Worm (Caenorhabditis elegans) whole organism, young adult: ENCODE data around the gene bath-10.

Experiments used
- B0019.2 ChIP-seq: fragments of 200-800 bp; sonication (Bioruptor generic); conservative IDR thresholded peaks from 2 replicates; pipeline ENCODE4 v1.3.6; 2022; ENCODE audit warnings: missing genetic modification reagents, missing genetic modification characterization, missing compliant biosample characterization
- B0336.3 ChIP-seq: fragments of 200-800 bp; sonication (Bioruptor generic); IDR thresholded peaks from 2 replicates; pipeline ENCODE4 v1.3.6; 2022; ENCODE audit warnings: missing genetic modification characterization, missing compliant biosample characterization
- C06A6.2 ChIP-seq: fragments of 200-800 bp; sonication (Bioruptor generic); conservative IDR thresholded peaks from 2 replicates; pipeline ENCODE4 v1.3.6; 2022; ENCODE audit warnings: missing genetic modification characterization, missing compliant biosample characterization
- F37B4.10 ChIP-seq: fragments of 200-800 bp; sonication (Bioruptor generic); IDR thresholded peaks from 2 replicates; pipeline ENCODE4 v1.3.6; 2022; ENCODE audit warnings: missing genetic modification characterization, missing compliant biosample characterization
- F55B11.4 ChIP-seq: sonication (generic microtip); optimal IDR thresholded peaks from 2 replicates; lab custom pipeline; 2016; ENCODE audit warnings: missing compliant biosample characterization, missing genetic modification characterization, borderline replicate concordance; ENCODE audit not compliant: insufficient read depth
- F57A8.1 ChIP-seq: fragments of 200-800 bp; sonication (Bioruptor generic); optimal IDR thresholded peaks from 2 replicates; lab custom pipeline; 2018; ENCODE audit warnings: mild to moderate bottlenecking, missing genetic modification characterization, moderate library complexity, missing compliant biosample characterization
- F57C9.4 ChIP-seq: sonication (generic microtip); optimal IDR thresholded peaks from 2 replicates; lab custom pipeline; 2017; ENCODE audit warnings: mild to moderate bottlenecking, missing genetic modification characterization, missing compliant biosample characterization
- Y53G8AR.9 ChIP-seq: fragments of 200-800 bp; sonication (Bioruptor generic); conservative IDR thresholded peaks from 2 replicates; pipeline ENCODE4 v1.3.6; 2022; ENCODE audit warnings: missing genetic modification reagents, missing genetic modification characterization, missing compliant biosample characterization
- Y95B8A.8 ChIP-seq: fragments of 200-800 bp; sonication (Bioruptor generic); IDR thresholded peaks from 2 replicates; pipeline ENCODE4 v1.3.6; 2022; ENCODE audit warnings: missing genetic modification reagents, missing genetic modification characterization, missing compliant biosample characterization
- attf-3 ChIP-seq: fragments of 200-800 bp; sonication (Bioruptor generic); conservative IDR thresholded peaks from 2 replicates; pipeline ENCODE4 v1.3.6; 2022; ENCODE audit warnings: missing genetic modification reagents, missing genetic modification characterization, missing compliant biosample characterization
- attf-6 ChIP-seq: fragments of 200-800 bp; sonication (Bioruptor generic); IDR thresholded peaks from 2 replicates; pipeline ENCODE4 v1.3.6; 2022; ENCODE audit warnings: missing genetic modification reagents, missing genetic modification characterization, missing compliant biosample characterization
- bed-2 ChIP-seq: fragments of 200-800 bp; sonication (Bioruptor generic); IDR thresholded peaks from 2 replicates; pipeline ENCODE4 v1.3.6; 2022; ENCODE audit warnings: missing genetic modification reagents, missing genetic modification characterization, missing compliant biosample characterization
- ccch-3 ChIP-seq: fragments of 200-800 bp; sonication (Bioruptor generic); optimal IDR thresholded peaks from 2 replicates; lab custom pipeline; 2018; ENCODE audit warnings: mild to moderate bottlenecking, missing genetic modification characterization, missing compliant biosample characterization
- cebp-1 ChIP-seq, 2 experiments: fragments of 200-800 bp in 1 of 2; sonication (Bioruptor generic) in 1 of 2; sonication (generic microtip) in 1 of 2; IDR thresholded peaks in 1 of 2; optimal IDR thresholded peaks in 1 of 2; 2 replicates each; pipeline versions ENCODE4 v1.3.6 to Lab custom; 2017 to 2022; ENCODE audit warnings: missing compliant biosample characterization in 2 of 2, missing genetic modification characterization in 2 of 2, mild to moderate bottlenecking in 1 of 2, missing genetic modification reagents in 1 of 2, moderate library complexity in 1 of 2
- ceh-58 ChIP-seq: fragments of 200-800 bp; sonication (Bioruptor generic); IDR thresholded peaks from 2 replicates; pipeline ENCODE4 v1.3.6; 2022; ENCODE audit warnings: missing genetic modification characterization, missing compliant biosample characterization
- ceh-91 ChIP-seq: fragments of 200-800 bp; sonication (Bioruptor generic); IDR thresholded peaks from 2 replicates; pipeline ENCODE4 v1.3.6; 2022; ENCODE audit warnings: missing genetic modification reagents, missing genetic modification characterization, missing compliant biosample characterization
- chd-7 ChIP-seq: sonication (generic microtip); optimal IDR thresholded peaks from 2 replicates; lab custom pipeline; 2016; ENCODE audit warnings: mild to moderate bottlenecking, missing genetic modification characterization, moderate library complexity, missing compliant biosample characterization
- dpff-1 ChIP-seq: sonication (generic microtip); optimal IDR thresholded peaks from 2 replicates; lab custom pipeline; 2017; ENCODE audit warnings: mild to moderate bottlenecking, missing genetic modification characterization, missing compliant biosample characterization
- dpl-1 ChIP-seq: fragments of 150-350 bp; optimal IDR thresholded peaks from 2 replicates; lab custom pipeline; 2014; ENCODE audit warnings: missing biosample characterization, missing genetic modification reagents, missing genetic modification characterization
- egrh-3 ChIP-seq: fragments of 200-800 bp; sonication (Bioruptor generic); IDR thresholded peaks from 2 replicates; pipeline ENCODE4 v1.3.6; 2022; ENCODE audit warnings: missing genetic modification reagents, missing genetic modification characterization, missing compliant biosample characterization
- hrde-1 ChIP-seq: sonication (generic microtip); optimal IDR thresholded peaks from 2 replicates; lab custom pipeline; 2016; ENCODE audit warnings: missing genetic modification characterization, mild to moderate bottlenecking, missing compliant biosample characterization, moderate library complexity, missing genotype, missing genetic modification reagents, borderline replicate concordance
- lag-1 ChIP-seq: fragments of 200-800 bp; sonication (Bioruptor generic); IDR thresholded peaks from 2 replicates; pipeline ENCODE4 v1.3.6; 2022; ENCODE audit warnings: missing genetic modification reagents, missing genetic modification characterization, missing compliant biosample characterization
- lin-26 ChIP-seq: fragments of 200-800 bp; sonication (Bioruptor generic); IDR thresholded peaks from 2 replicates; pipeline ENCODE4 v1.3.6; 2022; ENCODE audit warnings: missing genetic modification reagents, missing genetic modification characterization, missing compliant biosample characterization
- lin-54 ChIP-seq: fragments of 200-800 bp; sonication (Bioruptor generic); optimal IDR thresholded peaks from 2 replicates; lab custom pipeline; 2018; ENCODE audit warnings: mild to moderate bottlenecking, missing genetic modification characterization, missing compliant biosample characterization
- lsl-1 ChIP-seq: fragments of 200-800 bp; sonication (Bioruptor generic); optimal IDR thresholded peaks from 2 replicates; lab custom pipeline; 2018; ENCODE audit warnings: mild to moderate bottlenecking, missing genetic modification characterization, moderate library complexity, missing compliant biosample characterization
- lsy-27 ChIP-seq: sonication (generic microtip); optimal IDR thresholded peaks from 2 replicates; lab custom pipeline; 2017; ENCODE audit warnings: missing genetic modification characterization, mild to moderate bottlenecking, missing compliant biosample characterization, antibody characterized with exemption, missing genotype, borderline replicate concordance; ENCODE audit not compliant: insufficient read depth
- madf-3 ChIP-seq: fragments of 200-800 bp; sonication (Bioruptor generic); IDR thresholded peaks from 2 replicates; pipeline ENCODE4 v1.3.6; 2022; ENCODE audit warnings: missing genetic modification reagents, missing genetic modification characterization, missing compliant biosample characterization
- mes-4 ChIP-seq: sonication (generic microtip); optimal IDR thresholded peaks from 2 replicates; lab custom pipeline; 2016; ENCODE audit warnings: missing genotype, missing genetic modification characterization, missing compliant biosample characterization
- mxl-1 ChIP-seq: sonication (generic microtip); optimal IDR thresholded peaks from 2 replicates; lab custom pipeline; 2016; ENCODE audit warnings: missing genetic modification characterization, missing compliant biosample characterization
- nfya-1 ChIP-seq: sonication (generic microtip); optimal IDR thresholded peaks from 2 replicates; lab custom pipeline; 2017; ENCODE audit warnings: antibody characterized with exemption, missing compliant biosample characterization, missing genetic modification characterization, borderline replicate concordance; ENCODE audit not compliant: insufficient read depth
- nhr-120 ChIP-seq: fragments of 200-800 bp; sonication (Bioruptor generic); IDR thresholded peaks from 2 replicates; pipeline ENCODE4 v1.3.6; 2022; ENCODE audit warnings: missing genetic modification characterization, missing compliant biosample characterization
- nhr-90 ChIP-seq: sonication (generic microtip); optimal IDR thresholded peaks from 2 replicates; lab custom pipeline; 2016; ENCODE audit warnings: missing genotype, mild to moderate bottlenecking, missing genetic modification characterization, missing compliant biosample characterization
- rpc-1 ChIP-seq, 2 experiments: fragments of 150-350 bp in 1 of 2; sonication (generic microtip) in 1 of 2; optimal IDR thresholded peaks; 2 replicates each; lab custom pipeline; 2014 to 2018; ENCODE audit warnings: missing biosample characterization in 1 of 2, missing genetic modification characterization in 1 of 2, missing genetic modification reagents in 1 of 2, missing genotype in 1 of 2
- sea-2 ChIP-seq: fragments of 200-800 bp; sonication (Bioruptor generic); IDR thresholded peaks from 2 replicates; pipeline ENCODE4 v1.3.6; 2022; ENCODE audit warnings: missing genetic modification characterization, missing compliant biosample characterization
- snpc-1.1 ChIP-seq: sonication (generic microtip); optimal IDR thresholded peaks from 2 replicates; lab custom pipeline; 2017; ENCODE audit warnings: missing genetic modification characterization, mild to moderate bottlenecking, missing compliant biosample characterization, antibody characterized with exemption, moderate library complexity, missing genotype, missing genetic modification reagents; ENCODE audit not compliant: insufficient read depth
- unc-130 ChIP-seq: sonication (generic microtip); optimal IDR thresholded peaks from 2 replicates; lab custom pipeline; 2016; ENCODE audit warnings: missing genetic modification reagents, missing genetic modification characterization, missing compliant biosample characterization
- unc-62 ChIP-seq: fragments of 150-350 bp; optimal IDR thresholded peaks from 2 replicates; lab custom pipeline; 2014; ENCODE audit warnings: missing biosample characterization, missing genetic modification reagents, missing genetic modification characterization
- zfh-2 ChIP-seq: fragments of 200-800 bp; sonication (Bioruptor generic); conservative IDR thresholded peaks from 2 replicates; pipeline ENCODE4 v1.3.6; 2022; ENCODE audit warnings: missing genetic modification reagents, missing genetic modification characterization, missing compliant biosample characterization
- ztf-25 ChIP-seq: fragments of 200-800 bp; sonication (Bioruptor generic); IDR thresholded peaks from 2 replicates; pipeline ENCODE4 v1.3.6; 2022; ENCODE audit warnings: missing genetic modification reagents, missing genetic modification characterization, missing compliant biosample characterization

bath-10 gene

DNA sequence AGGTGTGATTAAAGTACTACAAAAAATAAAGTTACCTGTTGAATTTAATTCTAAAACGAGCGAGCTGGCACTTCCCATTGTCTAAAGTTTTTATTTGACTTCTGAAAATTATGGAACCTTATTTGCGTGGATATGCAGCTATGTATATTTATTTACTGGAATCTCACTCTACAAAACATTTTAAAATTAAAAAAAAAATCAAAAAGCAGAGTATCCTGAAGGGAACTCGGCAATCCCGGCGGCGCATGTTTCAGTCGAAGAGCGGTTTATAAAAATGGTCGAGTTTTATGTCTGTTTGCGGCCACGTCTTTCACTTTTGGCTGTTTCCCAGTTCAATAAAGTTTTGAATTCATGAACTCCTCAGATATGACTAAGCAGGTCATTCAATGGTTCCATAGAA, 37.8 kb upstream of the bath-10 start, which contains the start of gene F14D2.19 (continued):
- TF ChIP-seq chd-7 = no peak
- no peak for TF ChIP-seq ceh-91 (GFP tag; lab: Robert Waterston, UW)
- no peak for TF ChIP-seq B0336.3 (GFP tag; lab: Robert Waterston, UW)
- no peak for TF ChIP-seq dpff-1 (tag; lab: Kevin White, UChicago)
- TF ChIP-seq lsy-27 (tag; lab: Kevin White, UChicago) = no peak
- TF ChIP-seq ztf-25 (GFP tag; lab: Robert Waterston, UW) = no peak
- no peak for TF ChIP-seq mxl-1 (tag; lab: Kevin White, UChicago)

DNA sequence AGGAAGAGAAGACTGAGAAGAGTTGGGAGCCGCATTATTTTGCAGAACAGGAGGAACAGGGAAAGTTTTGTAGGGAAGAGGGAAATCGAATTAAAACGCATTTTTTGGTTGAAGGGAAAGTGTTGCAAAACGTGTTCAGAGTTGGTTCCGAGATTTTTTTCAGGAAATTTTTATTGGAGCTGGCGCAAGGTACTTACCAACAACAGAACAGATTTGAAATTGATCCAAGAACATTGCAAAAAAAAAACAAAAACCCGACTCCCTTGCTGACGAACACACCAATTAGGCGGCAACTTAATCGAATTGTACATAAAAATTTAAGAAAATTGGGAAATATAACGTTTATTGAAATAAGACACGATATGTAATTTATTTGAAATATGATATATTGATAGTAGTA, 36.3 kb upstream of the bath-10 start, which contains the start of gene F14D2.7:
Gene F14D2.7 (minus strand): TSS at position 101 of the 400 bp plus-strand sequence.
- TF ChIP-seq mes-4 (tag; lab: Kevin White, UChicago) (no peak), ceh-58 (GFP tag; lab: Robert Waterston, UW) (no peak), lag-1 (no peak), lin-54 (GFP tag; lab: Kevin White, UChicago) (no peak), B0019.2 (no peak), nhr-90 (tag; lab: Kevin White, UChicago) (no peak), madf-3 (GFP tag; lab: Robert Waterston, UW) (no peak), F55B11.4 (tag; lab: Kevin White, UChicago) (no peak), nhr-120 (GFP tag; lab: Robert Waterston, UW) (no peak), sea-2 (GFP tag; lab: Robert Waterston, UW) (no peak), lsl-1 (GFP tag; lab: Kevin White, UChicago) (no peak), rpc-1 (optimal IDR thresholded peaks at IDR 0.05; lab: Kevin White, UChicago) (no peak), rpc-1 (tag; optimal IDR thresholded peaks at IDR 0.05; lab: Kevin White, UChicago) (no peak), F37B4.10 (no peak), dpl-1 (GFP tag; lab: Kevin White, UChicago) (no peak), attf-6 (GFP tag; lab: Robert Waterston, UW) (no peak), F57A8.1 (no peak), lin-26 (GFP tag; lab: Robert Waterston, UW) (no peak)

DNA sequence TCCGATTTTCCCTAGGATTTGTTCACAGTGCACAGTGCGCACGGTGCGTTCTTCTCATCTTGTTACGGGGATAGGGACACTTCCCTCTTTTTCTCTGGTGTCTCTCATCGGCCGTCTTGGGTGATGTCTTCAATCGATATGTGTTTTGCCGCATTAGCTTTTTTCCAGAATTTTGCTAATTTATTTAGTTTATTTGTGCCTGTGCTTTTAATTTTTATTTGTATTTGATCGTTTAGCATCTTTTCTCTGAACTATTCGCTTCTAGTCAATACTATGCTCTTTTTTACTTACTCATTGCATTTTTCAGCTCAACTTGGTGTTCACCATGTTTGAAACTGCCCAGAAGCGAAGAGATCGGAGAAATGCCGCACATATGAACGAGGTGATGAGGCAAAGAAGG, 34.6 kb upstream of the bath-10 start, which contains the start of gene F14D2.5:
Gene F14D2.5 (plus strand): TSS at position 301 of the 400 bp plus-strand sequence.
- TF ChIP-seq ccch-3 (GFP tag; lab: Kevin White, UChicago) (no peak), hrde-1 (tag; lab: Kevin White, UChicago) (no peak), C06A6.2 (no peak), unc-62 (GFP tag; lab: Kevin White, UChicago) (no peak), snpc-1.1 (tag; lab: Kevin White, UChicago) (no peak), attf-3 (GFP tag; lab: Robert Waterston, UW) (no peak)

DNA sequence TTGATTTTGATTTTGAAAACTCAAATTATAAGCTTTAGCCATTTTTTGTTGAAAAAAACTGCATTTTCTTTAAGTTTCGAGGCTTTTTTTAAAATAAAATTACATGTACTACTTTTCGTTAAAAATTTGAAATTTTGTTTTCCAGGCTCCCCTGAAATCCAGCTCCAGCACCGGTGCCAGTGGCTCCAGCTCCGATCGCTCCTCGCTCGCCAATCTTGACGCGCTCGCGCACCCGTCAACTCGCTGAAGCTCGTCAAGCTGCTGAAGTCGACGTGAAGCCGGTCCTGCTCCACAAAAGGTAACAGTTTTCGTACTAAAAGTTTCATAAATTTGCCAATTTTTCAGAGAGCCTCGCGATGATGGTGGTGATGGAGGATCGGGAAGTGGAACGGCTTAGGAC, 34.1 kb upstream of the bath-10 start:
- TF ChIP-seq F57C9.4 = no peak
- no peak for TF ChIP-seq C06A6.2
- no peak for TF ChIP-seq Y53G8AR.9 (GFP tag; lab: Robert Waterston, UW)
- TF ChIP-seq bed-2 = no peak
- peak; percentile 72 for TF ChIP-seq zfh-2
- TF ChIP-seq egrh-3 (GFP tag; lab: Robert Waterston, UW) = peak; percentile 73
- no peak for TF ChIP-seq nfya-1 (tag; lab: Kevin White, UChicago)
- TF ChIP-seq Y95B8A.8 (GFP tag; lab: Robert Waterston, UW) = 0 out of 2 replicates have a peak, but pooled peaks have one; percentile 18
- no peak for TF ChIP-seq unc-130 (GFP tag; lab: Kevin White, UChicago)
- TF ChIP-seq cebp-1 (GFP tag; IDR thresholded peaks at IDR 0.05; lab: Robert Waterston, UW) = no peak
- no peak for TF ChIP-seq cebp-1 (tag; optimal IDR thresholded peaks at IDR 0.05; lab: Kevin White, UChicago)
- TF ChIP-seq rpc-1 (optimal IDR thresholded peaks at IDR 0.05; lab: Kevin White, UChicago) = no peak
- no peak for TF ChIP-seq rpc-1 (tag; optimal IDR thresholded peaks at IDR 0.05; lab: Kevin White, UChicago)
